Worm (Caenorhabditis elegans) whole organism, L4 larva: ENCODE results near the gene tba-8.

Source experiments
- ceh-20 ChIP-seq: fragments of 200-800 bp; sonication (Bioruptor generic); IDR thresholded peaks from 2 replicates; pipeline ENCODE4 v1.3.6; 2022; ENCODE audit warnings: missing genetic modification reagents, missing genetic modification characterization, missing compliant biosample characterization
- cey-2 ChIP-seq: sonication (generic microtip); optimal IDR thresholded peaks from 3 replicates; lab custom pipeline; 2017; ENCODE audit warnings: missing genetic modification characterization, mild to moderate bottlenecking, missing compliant biosample characterization, antibody characterized with exemption, borderline replicate concordance; ENCODE audit not compliant: insufficient read depth
- daf-16 ChIP-seq, 3 experiments: sonication (generic microtip); optimal IDR thresholded peaks; 2 replicates each; lab custom pipeline; 2016 to 2017; ENCODE audit warnings: missing genetic modification characterization in 3 of 3, missing genetic modification reagents in 3 of 3, mild to moderate bottlenecking in 2 of 3, missing compliant biosample characterization in 2 of 3, missing biosample characterization in 1 of 3, moderate library complexity in 1 of 3
- daf-19 ChIP-seq: fragments of 200-800 bp; sonication (Bioruptor generic); conservative IDR thresholded peaks from 2 replicates; pipeline ENCODE4 v1.3.6; 2022; ENCODE audit warnings: missing genetic modification characterization, missing compliant biosample characterization
- dmd-6 ChIP-seq: fragments of 200-800 bp; sonication (Bioruptor generic); IDR thresholded peaks from 2 replicates; pipeline ENCODE4 v1.3.6; 2022; ENCODE audit warnings: missing genetic modification reagents, missing genetic modification characterization, missing compliant biosample characterization
- dve-1 ChIP-seq: sonication (generic microtip); optimal IDR thresholded peaks from 2 replicates; lab custom pipeline; 2017; ENCODE audit warnings: antibody characterized with exemption, mild to moderate bottlenecking, missing genetic modification characterization, missing compliant biosample characterization; ENCODE audit not compliant: insufficient read depth
- hif-1 ChIP-seq, 2 experiments: sonication (generic microtip); optimal IDR thresholded peaks; 2 replicates each; lab custom pipeline; 2016 to 2017; ENCODE audit warnings: missing compliant biosample characterization in 2 of 2, missing genetic modification characterization in 2 of 2, missing genetic modification reagents in 2 of 2, missing genotype in 2 of 2, mild to moderate bottlenecking in 1 of 2
- hlh-11 ChIP-seq: fragments of 200-800 bp; sonication (Bioruptor generic); optimal IDR thresholded peaks from 2 replicates; lab custom pipeline; 2018; ENCODE audit warnings: mild to moderate bottlenecking, missing genetic modification characterization, missing compliant biosample characterization
- hlh-30 ChIP-seq: sonication (generic microtip); optimal IDR thresholded peaks from 2 replicates; lab custom pipeline; 2017; ENCODE audit warnings: antibody characterized with exemption, mild to moderate bottlenecking, missing genetic modification characterization, missing compliant biosample characterization; ENCODE audit not compliant: insufficient read depth
- lin-13 ChIP-seq: fragments of 150-350 bp; optimal IDR thresholded peaks from 2 replicates; lab custom pipeline; 2014; ENCODE audit warnings: missing biosample characterization, missing genetic modification reagents, missing genetic modification characterization
- lin-15B ChIP-seq: fragments of 150-350 bp; sonication (generic microtip); optimal IDR thresholded peaks from 3 replicates; lab custom pipeline; 2014; ENCODE audit warnings: missing biosample characterization, missing genetic modification characterization
- lsy-2 ChIP-seq, 2 experiments: fragments of 150-350 bp in 1 of 2; sonication (generic microtip) in 1 of 2; optimal IDR thresholded peaks; 2 replicates each; lab custom pipeline; 2014 to 2017; ENCODE audit warnings: missing biosample characterization in 2 of 2, missing genetic modification characterization in 2 of 2
- mdl-1 ChIP-seq, 2 experiments: fragments of 150-350 bp in 1 of 2; sonication (generic microtip) in 1 of 2; optimal IDR thresholded peaks; 2 replicates each; lab custom pipeline; 2014 to 2017; ENCODE audit warnings: missing biosample characterization in 2 of 2, missing genetic modification characterization in 2 of 2
- mep-1 ChIP-seq: fragments of 150-350 bp; sonication (generic microtip); optimal IDR thresholded peaks from 3 replicates; lab custom pipeline; 2014; ENCODE audit warnings: missing biosample characterization, missing genetic modification characterization
- mxl-2 ChIP-seq: fragments of 200-800 bp; sonication (Bioruptor generic); conservative IDR thresholded peaks from 2 replicates; pipeline ENCODE4 v1.3.6; 2022; ENCODE audit warnings: missing genetic modification reagents, missing genetic modification characterization, missing compliant biosample characterization
- mxl-3 ChIP-seq: fragments of 200-800 bp; sonication (Bioruptor generic); optimal IDR thresholded peaks from 2 replicates; lab custom pipeline; 2018; ENCODE audit warnings: mild to moderate bottlenecking, missing genetic modification characterization, missing compliant biosample characterization
- nhr-102 ChIP-seq: sonication (generic microtip); optimal IDR thresholded peaks from 2 replicates; lab custom pipeline; 2016; ENCODE audit warnings: mild to moderate bottlenecking, missing genetic modification characterization, moderate library complexity, missing compliant biosample characterization
- nhr-11 ChIP-seq: fragments of 150-350 bp; optimal IDR thresholded peaks from 2 replicates; lab custom pipeline; 2014; ENCODE audit warnings: missing biosample characterization, missing genetic modification characterization
- nhr-111 ChIP-seq: fragments of 200-800 bp; sonication (Bioruptor generic); optimal IDR thresholded peaks from 2 replicates; lab custom pipeline; 2018; ENCODE audit warnings: mild to moderate bottlenecking, missing genetic modification characterization, missing compliant biosample characterization
- nhr-25 ChIP-seq: sonication (generic microtip); optimal IDR thresholded peaks from 2 replicates; lab custom pipeline; 2017; ENCODE audit warnings: missing genetic modification characterization, mild to moderate bottlenecking, missing compliant biosample characterization, antibody characterized with exemption, moderate library complexity, borderline replicate concordance; ENCODE audit not compliant: insufficient read depth
- nhr-28 ChIP-seq: fragments of 150-350 bp; optimal IDR thresholded peaks from 2 replicates; lab custom pipeline; 2014; ENCODE audit warnings: missing biosample characterization, missing genetic modification characterization
- nhr-48 ChIP-seq: sonication (generic microtip); optimal IDR thresholded peaks from 2 replicates; lab custom pipeline; 2016; ENCODE audit warnings: mild to moderate bottlenecking, missing genetic modification characterization, missing compliant biosample characterization
- nhr-6 ChIP-seq: fragments of 150-350 bp; optimal IDR thresholded peaks from 2 replicates; lab custom pipeline; 2014; ENCODE audit warnings: missing biosample characterization, missing genetic modification characterization
- nhr-77 ChIP-seq: fragments of 150-350 bp; optimal IDR thresholded peaks from 2 replicates; lab custom pipeline; 2014; ENCODE audit warnings: missing biosample characterization, missing genetic modification characterization
- pha-4 ChIP-seq, 2 experiments: fragments of 150-350 bp in 1 of 2; fragments of 200-800 bp in 1 of 2; sonication (Bioruptor generic) in 1 of 2; IDR thresholded peaks in 1 of 2; optimal IDR thresholded peaks in 1 of 2; 2 replicates each; pipeline versions ENCODE4 v1.3.6 to Lab custom; 2014 to 2022; ENCODE audit warnings: missing genetic modification characterization in 2 of 2, missing genetic modification reagents in 2 of 2, missing biosample characterization in 1 of 2, missing compliant biosample characterization in 1 of 2
- php-3 ChIP-seq: fragments of 200-800 bp; sonication (Bioruptor generic); IDR thresholded peaks from 2 replicates; pipeline ENCODE4 v1.3.6; 2022; ENCODE audit warnings: missing genetic modification reagents, missing genetic modification characterization, missing compliant biosample characterization
- pqm-1 ChIP-seq: sonication (generic microtip); optimal IDR thresholded peaks from 2 replicates; lab custom pipeline; 2017; ENCODE audit warnings: missing biosample characterization, missing genetic modification characterization
- rbr-2 ChIP-seq: sonication (generic microtip); optimal IDR thresholded peaks from 2 replicates; lab custom pipeline; 2016; ENCODE audit warnings: missing genotype, missing genetic modification characterization, missing compliant biosample characterization
- saeg-2 ChIP-seq: fragments of 200-800 bp; sonication (Bioruptor generic); IDR thresholded peaks from 2 replicates; pipeline ENCODE4 v1.3.6; 2022; ENCODE audit warnings: missing genetic modification reagents, missing genetic modification characterization, missing compliant biosample characterization
- spr-1 ChIP-seq: sonication (generic microtip); optimal IDR thresholded peaks from 2 replicates; lab custom pipeline; 2016; ENCODE audit warnings: mild to moderate bottlenecking, missing genetic modification characterization, missing compliant biosample characterization
- unc-39 ChIP-seq: sonication (generic microtip); optimal IDR thresholded peaks from 2 replicates; lab custom pipeline; 2017; ENCODE audit warnings: missing biosample characterization, missing genetic modification characterization
- unc-62 ChIP-seq, 3 experiments: fragments of 150-350 bp in 1 of 3; sonication (generic microtip); optimal IDR thresholded peaks in 2 of 3; peaks in 1 of 3; 1 replicate in 1 of 3; 2 replicates in 2 of 3; lab custom pipeline; 2014 to 2017; ENCODE audit warnings: missing biosample characterization in 3 of 3, missing genetic modification characterization in 3 of 3, missing genetic modification reagents in 3 of 3, missing genotype in 1 of 3
- zfp-3 ChIP-seq: fragments of 200-800 bp; sonication (Bioruptor generic); conservative IDR thresholded peaks from 2 replicates; pipeline ENCODE4 v1.3.6; 2022; ENCODE audit warnings: missing genetic modification reagents, missing genetic modification characterization, missing compliant biosample characterization
- zip-11 ChIP-seq: fragments of 200-800 bp; sonication (Bioruptor generic); IDR thresholded peaks from 2 replicates; pipeline ENCODE4 v1.3.6; 2022; ENCODE audit warnings: missing genetic modification characterization, missing compliant biosample characterization

Gene tba-8

ce11 chrX:9436843-9437312 lies 21.3 kb downstream of the tba-8 start, which contains the start of gene tbb-4:
tbb-4 (minus strand) TSS chrX:9436893.
- TF ChIP-seq unc-62 (GFP tag; optimal IDR thresholded peaks at IDR 0.05 in 1 of 2; lab: Kevin White, UChicago) (peak in 1 of 2 experiments; percentile 71), unc-62 (tag; optimal IDR thresholded peaks at IDR 0.05; lab: Kevin White, UChicago) (no peak), spr-1 (tag; lab: Kevin White, UChicago) (no peak)
- TF ChIP-seq, all 104 proteins: peak for 1

ce11 chrX:9431002-9431482 lies 27.1 kb downstream of the tba-8 start, which contains the start of gene B0272.3:
B0272.3 (plus strand) TSS chrX:9431432.
- TF ChIP-seq spr-1 (tag; lab: Kevin White, UChicago) (peak; percentile 2), mdl-1 (tag; optimal IDR thresholded peaks at IDR 0.05; lab: Kevin White, UChicago) (peak in 1 of 2 experiments; percentile 78), daf-16 (GFP tag; optimal IDR thresholded peaks at IDR 0.05; lab: Kevin White, UChicago) (peak; percentile 1 to 13), daf-16 (tag; optimal IDR thresholded peaks at IDR 0.05; lab: Kevin White, UChicago) (peak; percentile 90), mep-1 (tag; lab: Kevin White, UChicago) (peak; percentile 76), php-3 (GFP tag; lab: Robert Waterston, UW) (no peak), nhr-6 (tag; lab: Kevin White, UChicago) (peak; percentile 10), lin-13 (GFP tag; lab: Kevin White, UChicago) (no peak), nhr-77 (peak; percentile 68), nhr-111 (GFP tag; lab: Kevin White, UChicago) (no peak), unc-39 (tag; lab: Kevin White, UChicago) (no peak), mxl-3 (GFP tag; lab: Kevin White, UChicago) (peak; percentile 76), unc-62 (GFP tag; optimal IDR thresholded peaks at IDR 0.05 in 1 of 2; lab: Kevin White, UChicago) (peak in 1 of 2 experiments; percentile 50), unc-62 (tag; optimal IDR thresholded peaks at IDR 0.05; lab: Kevin White, UChicago) (no peak), pqm-1 (peak; percentile 63), hlh-30 (peak; percentile 68), saeg-2 (GFP tag; lab: Robert Waterston, UW) (no peak), nhr-102 (tag; lab: Kevin White, UChicago) (peak; percentile 66), mxl-2 (GFP tag; lab: Robert Waterston, UW) (no peak), rbr-2 (tag; lab: Kevin White, UChicago) (no peak), dve-1 (tag; lab: Kevin White, UChicago) (peak; percentile 91), hif-1 (tag; optimal IDR thresholded peaks at IDR 0.05; lab: Kevin White, UChicago) (peak in 1 of 2 experiments; percentile 6), hlh-11 (peak; percentile 88), daf-19 (GFP tag; lab: Robert Waterston, UW) (no peak), nhr-11 (tag; lab: Kevin White, UChicago) (peak; percentile 83), nhr-48 (peak; percentile 44), nhr-28 (peak; percentile 95), pha-4 (GFP tag; IDR thresholded peaks at IDR 0.05; lab: Robert Waterston, UW) (peak; percentile 61; the same call in 1 of the 2 replicates), pha-4 (tag; optimal IDR thresholded peaks at IDR 0.05; lab: Kevin White, UChicago) (no peak), nhr-25 (peak; percentile 41), lsy-2 (tag; optimal IDR thresholded peaks at IDR 0.05; lab: Kevin White, UChicago) (peak in 1 of 2 experiments; percentile 4)

ce11 chrX:9428059-9428458 lies 30.1 kb downstream of the tba-8 start, which contains the start of gene B0272.4:
B0272.4 (plus strand) TSS chrX:9428431.
- TF ChIP-seq cey-2 (tag; lab: Kevin White, UChicago) (no peak), zip-11 (GFP tag; lab: Robert Waterston, UW) (no peak), dmd-6 (peak; percentile 42), zfp-3 (GFP tag; lab: Robert Waterston, UW) (no peak), dve-1 (tag; lab: Kevin White, UChicago) (peak; percentile 76), pqm-1 (peak; percentile 63), daf-16 (GFP tag; optimal IDR thresholded peaks at IDR 0.05; lab: Kevin White, UChicago) (no peak), daf-16 (tag; optimal IDR thresholded peaks at IDR 0.05; lab: Kevin White, UChicago) (peak; percentile 95), mep-1 (tag; lab: Kevin White, UChicago) (peak; percentile 35), ceh-20 (peak; percentile 44; the same call in 1 of the 2 replicates), php-3 (GFP tag; lab: Robert Waterston, UW) (peak; percentile 96), nhr-28 (peak; percentile 97), hlh-11 (peak; percentile 47), unc-62 (GFP tag; optimal IDR thresholded peaks at IDR 0.05 in 1 of 2; lab: Kevin White, UChicago) (no peak), unc-62 (tag; optimal IDR thresholded peaks at IDR 0.05; lab: Kevin White, UChicago) (no peak), lin-15B (tag; lab: Kevin White, UChicago) (no peak)
- TF ChIP-seq, all 104 proteins: peak for 9
